Worm (Caenorhabditis elegans) whole organism, L2 larva: Measurements from ENCODE around the gene sumv-1.

Experiments
- ama-1 ChIP-seq: fragments of 150-350 bp; optimal IDR thresholded peaks from 2 replicates; lab custom pipeline; 2018; ENCODE audit warnings: inconsistent platforms
- blmp-1 ChIP-seq: sonication (generic microtip); optimal IDR thresholded peaks from 2 replicates; lab custom pipeline; 2017; ENCODE audit warnings: missing genetic modification characterization, mild to moderate bottlenecking, missing compliant biosample characterization, antibody characterized with exemption, moderate library complexity; ENCODE audit not compliant: insufficient read depth
- ceh-16 ChIP-seq: fragments of 150-350 bp; optimal IDR thresholded peaks from 2 replicates; lab custom pipeline; 2014; ENCODE audit warnings: missing biosample characterization, missing genetic modification characterization
- ceh-82 ChIP-seq: fragments of 150-350 bp; optimal IDR thresholded peaks from 2 replicates; lab custom pipeline; 2014; ENCODE audit warnings: missing biosample characterization, missing genetic modification characterization
- gmeb-1 ChIP-seq: fragments of 150-350 bp; optimal IDR thresholded peaks from 2 replicates; lab custom pipeline; 2014; ENCODE audit warnings: missing biosample characterization, missing genetic modification characterization
- lin-13 ChIP-seq: fragments of 150-350 bp; optimal IDR thresholded peaks from 2 replicates; lab custom pipeline; 2014; ENCODE audit warnings: missing biosample characterization, missing genetic modification reagents, missing genetic modification characterization
- lin-39 ChIP-seq: fragments of 150-350 bp; optimal IDR thresholded peaks from 2 replicates; lab custom pipeline; 2014; ENCODE audit warnings: missing biosample characterization, missing genetic modification reagents, missing genetic modification characterization
- lsy-2 ChIP-seq, 2 experiments: fragments of 150-350 bp in 1 of 2; sonication (generic microtip) in 1 of 2; optimal IDR thresholded peaks; 2 replicates each; lab custom pipeline; 2014 to 2017; ENCODE audit warnings: missing biosample characterization in 2 of 2, missing genetic modification characterization in 2 of 2
- nhr-23 ChIP-seq: fragments of 150-350 bp; optimal IDR thresholded peaks from 2 replicates; lab custom pipeline; 2014; ENCODE audit warnings: missing biosample characterization, missing genetic modification reagents, missing genetic modification characterization
- nhr-237 ChIP-seq: fragments of 150-350 bp; optimal IDR thresholded peaks from 2 replicates; lab custom pipeline; 2014; ENCODE audit warnings: missing biosample characterization, missing genetic modification characterization
- nhr-77 ChIP-seq: fragments of 150-350 bp; optimal IDR thresholded peaks from 2 replicates; lab custom pipeline; 2014; ENCODE audit warnings: missing biosample characterization, missing genetic modification characterization
- sma-3 ChIP-seq: sonication (generic microtip); optimal IDR thresholded peaks from 2 replicates; lab custom pipeline; 2016; ENCODE audit warnings: missing genetic modification reagents, missing genetic modification characterization, missing compliant biosample characterization
- ztf-11 ChIP-seq: sonication (generic microtip); optimal IDR thresholded peaks from 2 replicates; lab custom pipeline; 2017; ENCODE audit warnings: missing biosample characterization, missing genetic modification characterization

DNA sequence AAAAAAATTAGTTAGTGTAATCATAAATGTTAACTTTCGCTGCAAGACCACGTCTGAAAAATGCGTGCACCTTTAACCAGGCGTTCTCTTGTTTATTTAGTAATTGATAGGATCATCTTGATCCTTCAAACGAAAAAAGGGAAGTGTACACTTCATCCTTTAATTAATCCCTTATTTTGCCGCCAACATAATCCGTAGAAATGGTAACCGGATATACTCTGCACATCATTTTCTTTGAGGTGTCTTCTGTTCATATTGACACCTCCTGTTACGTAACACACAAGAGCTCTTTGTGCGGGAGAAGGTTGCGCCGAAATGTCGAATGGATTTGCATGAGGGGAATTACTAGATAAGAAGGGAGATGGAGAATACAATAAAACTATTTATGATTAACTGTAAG lies 5.3 kb downstream of the sumv-1 start:
- TF ChIP-seq ztf-11 (tag; lab: Kevin White, UChicago) (no peak), lsy-2 (tag; optimal IDR thresholded peaks at IDR 0.05; lab: Kevin White, UChicago) (no peak), gmeb-1 (tag; lab: Kevin White, UChicago) (no peak), blmp-1 (no peak), ceh-16 (no peak), nhr-23 (tag; lab: Kevin White, UChicago) (no peak), sma-3 (no peak), ama-1 (lab: Kevin White, UChicago) (no peak), lin-13 (GFP tag; lab: Kevin White, UChicago) (no peak), nhr-77 (tag; lab: Kevin White, UChicago) (no peak), nhr-237 (tag; lab: Kevin White, UChicago) (no peak), ceh-82 (no peak), lin-39 (tag; lab: Kevin White, UChicago) (no peak)
